Fruit fly (Drosophila melanogaster) whole organism, embryonic: ENCODE data around the gene eIF2Balpha.

Experiments used
- Blimp-1 ChIP-seq: fragments of 200-800 bp; sonication (Bioruptor generic); optimal IDR thresholded peaks from 3 replicates; lab custom pipeline; 2018; ENCODE audit warnings: missing biosample characterization, missing genetic modification characterization, mild to moderate bottlenecking, moderate library complexity, missing genetic modification reagents
- CG10209 ChIP-seq: fragments of 200-800 bp; sonication (Bioruptor generic); optimal IDR thresholded peaks from 3 replicates; lab custom pipeline; 2017; ENCODE audit warnings: missing biosample characterization, mild to moderate bottlenecking, missing genetic modification characterization, missing genetic modification reagents
- CG10979 ChIP-seq: fragments of 200-800 bp; sonication (Bioruptor generic); optimal IDR thresholded peaks from 2 replicates; lab custom pipeline; 2018; ENCODE audit warnings: missing biosample characterization, mild to moderate bottlenecking, missing genetic modification characterization, moderate library complexity
- CG11398 ChIP-seq: fragments of 200-800 bp; sonication (Bioruptor generic); optimal IDR thresholded peaks from 2 replicates; lab custom pipeline; 2016; ENCODE audit warnings: missing biosample characterization, missing genetic modification characterization
- CG12219 ChIP-seq: fragments of 200-800 bp; sonication (Bioruptor generic); optimal IDR thresholded peaks from 3 replicates; lab custom pipeline; 2018; ENCODE audit warnings: missing biosample characterization, mild to moderate bottlenecking, missing genetic modification characterization
- CG12299 ChIP-seq: fragments of 200-800 bp; sonication (Bioruptor generic); optimal IDR thresholded peaks from 2 replicates; lab custom pipeline; 2018; ENCODE audit warnings: missing biosample characterization, mild to moderate bottlenecking, missing genetic modification characterization
- CG1647 ChIP-seq: fragments of 200-800 bp; sonication (Bioruptor generic); optimal IDR thresholded peaks from 3 replicates; lab custom pipeline; 2016; ENCODE audit warnings: missing biosample characterization, missing genetic modification characterization
- CG16813 ChIP-seq: fragments of 200-800 bp; sonication (Bioruptor generic); IDR thresholded peaks from 3 replicates; pipeline ENCODE4 v1.3.6; 2022; ENCODE audit warnings: missing biosample characterization, missing genetic modification characterization; ENCODE audit not compliant: partially characterized antibody
- CG17328 ChIP-seq: fragments of 200-800 bp; sonication (Bioruptor generic); IDR thresholded peaks from 2 replicates; pipeline ENCODE4 v1.3.6; 2022; ENCODE audit warnings: missing biosample characterization, missing genetic modification characterization
- CG17568 ChIP-seq: fragments of 200-800 bp; sonication (Bioruptor generic); optimal IDR thresholded peaks from 2 replicates; lab custom pipeline; 2018; ENCODE audit warnings: missing biosample characterization, mild to moderate bottlenecking, missing genetic modification characterization, moderate library complexity
- CG17612 ChIP-seq: fragments of 200-800 bp; sonication (Bioruptor generic); IDR thresholded peaks from 2 replicates; pipeline ENCODE4 v1.3.6; 2022; ENCODE audit warnings: missing biosample characterization, missing genetic modification characterization
- CG18599 ChIP-seq: fragments of 200-800 bp; sonication (Bioruptor generic); optimal IDR thresholded peaks from 3 replicates; lab custom pipeline; 2017; ENCODE audit warnings: missing biosample characterization, missing genetic modification characterization, mild to moderate bottlenecking, moderate library complexity, missing genetic modification reagents
- CG18764 ChIP-seq: fragments of 200-800 bp; sonication (Bioruptor generic); optimal IDR thresholded peaks from 3 replicates; lab custom pipeline; 2016; ENCODE audit warnings: missing biosample characterization, missing genetic modification characterization
- CG2116 ChIP-seq: fragments of 200-800 bp; sonication (Bioruptor generic); optimal IDR thresholded peaks from 3 replicates; lab custom pipeline; 2018; ENCODE audit warnings: missing biosample characterization, mild to moderate bottlenecking, missing genetic modification characterization
- CG2678 ChIP-seq: fragments of 200-800 bp; sonication (Bioruptor generic); optimal IDR thresholded peaks from 3 replicates; lab custom pipeline; 2019; ENCODE audit warnings: missing biosample characterization, mild to moderate bottlenecking, missing genetic modification characterization, moderate library complexity
- CG30020 ChIP-seq: fragments of 200-800 bp; optimal IDR thresholded peaks from 2 replicates; lab custom pipeline; 2019; ENCODE audit warnings: missing biosample characterization, mild to moderate bottlenecking, missing genetic modification characterization, moderate library complexity
- CG3065 ChIP-seq: fragments of 200-800 bp; sonication (Bioruptor generic); optimal IDR thresholded peaks from 2 replicates; lab custom pipeline; 2016; ENCODE audit warnings: missing biosample characterization, missing genetic modification characterization
- CG3407 ChIP-seq: fragments of 200-800 bp; sonication (Bioruptor generic); optimal IDR thresholded peaks from 2 replicates; lab custom pipeline; 2018; ENCODE audit warnings: missing biosample characterization, mild to moderate bottlenecking, missing genetic modification characterization
- CG34376 ChIP-seq: fragments of 200-800 bp; sonication (Bioruptor generic); optimal IDR thresholded peaks from 2 replicates; lab custom pipeline; 2018; ENCODE audit warnings: missing biosample characterization, mild to moderate bottlenecking, missing genetic modification characterization
- CG3838 ChIP-seq: fragments of 200-800 bp; sonication (Bioruptor generic); optimal IDR thresholded peaks from 3 replicates; lab custom pipeline; 2016; ENCODE audit warnings: missing biosample characterization, missing genetic modification characterization
- CG3847 ChIP-seq: fragments of 200-800 bp; sonication (Bioruptor generic); IDR thresholded peaks from 2 replicates; pipeline ENCODE4 v1.3.6; 2022; ENCODE audit warnings: missing biosample characterization, missing genetic modification characterization
- CG5245 ChIP-seq: fragments of 200-800 bp; sonication (Bioruptor generic); optimal IDR thresholded peaks from 3 replicates; lab custom pipeline; 2016; ENCODE audit warnings: missing biosample characterization, missing genetic modification characterization
- CG6175 ChIP-seq: fragments of 200-800 bp; sonication (Bioruptor generic); IDR thresholded peaks from 3 replicates; pipeline ENCODE4 v1.3.6; 2022; ENCODE audit warnings: missing biosample characterization, missing genetic modification characterization
- CG6683 ChIP-seq: fragments of 200-800 bp; sonication (Bioruptor generic); optimal IDR thresholded peaks from 2 replicates; lab custom pipeline; 2017; ENCODE audit warnings: missing biosample characterization, mild to moderate bottlenecking, missing genetic modification characterization, missing genetic modification reagents
- CG7987 ChIP-seq: fragments of 200-800 bp; sonication (Bioruptor generic); optimal IDR thresholded peaks from 2 replicates; lab custom pipeline; 2018; ENCODE audit warnings: missing biosample characterization, mild to moderate bottlenecking, missing genetic modification characterization, moderate library complexity
- CG9215 ChIP-seq: fragments of 200-800 bp; sonication (Bioruptor generic); IDR thresholded peaks from 2 replicates; pipeline ENCODE4 v1.3.6; 2022; ENCODE audit warnings: missing biosample characterization, missing genetic modification characterization
- CkIIα-i1 ChIP-seq: fragments of 200-800 bp; sonication (Bioruptor generic); IDR thresholded peaks from 2 replicates; pipeline ENCODE4 v1.3.6; 2022; ENCODE audit warnings: missing biosample characterization, missing genetic modification characterization
- CoRest ChIP-seq: fragments of 200-800 bp; sonication (Bioruptor generic); optimal IDR thresholded peaks from 3 replicates; lab custom pipeline; 2018; ENCODE audit warnings: missing biosample characterization, mild to moderate bottlenecking, missing genetic modification characterization, moderate library complexity
- Lpt ChIP-seq: fragments of >200 bp; optimal IDR thresholded peaks from 2 replicates; lab custom pipeline; 2018; ENCODE audit warnings: missing biosample characterization, missing genetic modification characterization
- Nf-YB ChIP-seq: fragments of 200-800 bp; sonication (Bioruptor generic); optimal IDR thresholded peaks from 3 replicates; lab custom pipeline; 2019; ENCODE audit warnings: missing biosample characterization, mild to moderate bottlenecking, missing genetic modification characterization, moderate library complexity
- PHDP ChIP-seq: fragments of 200-800 bp; sonication (Bioruptor generic); optimal IDR thresholded peaks from 3 replicates; lab custom pipeline; 2018; ENCODE audit warnings: missing biosample characterization, mild to moderate bottlenecking, missing genetic modification characterization, moderate library complexity
- TFAM ChIP-seq: fragments of 200-800 bp; sonication (Bioruptor generic); optimal IDR thresholded peaks from 2 replicates; lab custom pipeline; 2017; ENCODE audit warnings: missing biosample characterization, missing genetic modification characterization, inconsistent platforms
- Usf ChIP-seq: fragments of 200-800 bp; sonication (Bioruptor generic); optimal IDR thresholded peaks from 2 replicates; lab custom pipeline; 2017; ENCODE audit warnings: missing genotype, missing biosample characterization, missing genetic modification characterization
- al ChIP-seq: fragments of 200-800 bp; sonication (Bioruptor generic); IDR thresholded peaks from 2 replicates; pipeline ENCODE4 v1.3.6; 2022; ENCODE audit warnings: missing biosample characterization, missing genetic modification characterization
- cato ChIP-seq: fragments of 200-800 bp; sonication (Bioruptor generic); optimal IDR thresholded peaks from 2 replicates; lab custom pipeline; 2016; ENCODE audit warnings: missing biosample characterization, missing genetic modification characterization, borderline replicate concordance
- cwo ChIP-seq: fragments of 200-800 bp; sonication (Bioruptor generic); optimal IDR thresholded peaks from 3 replicates; lab custom pipeline; 2017; ENCODE audit warnings: missing biosample characterization, missing genetic modification characterization, mild to moderate bottlenecking, moderate library complexity, missing genetic modification reagents
- danr ChIP-seq: fragments of 200-800 bp; sonication (Bioruptor generic); IDR thresholded peaks from 2 replicates; pipeline ENCODE4 v1.3.6; 2022; ENCODE audit warnings: missing biosample characterization, missing genetic modification characterization
- esg ChIP-seq: fragments of 200-800 bp; sonication (Bioruptor generic); conservative IDR thresholded peaks from 2 replicates; pipeline ENCODE4 v1.3.6; 2022; ENCODE audit warnings: missing biosample characterization, missing genetic modification characterization
- her ChIP-seq: fragments of 200-800 bp; sonication (Bioruptor generic); optimal IDR thresholded peaks from 2 replicates; lab custom pipeline; 2016; ENCODE audit warnings: missing biosample characterization, missing genetic modification characterization
- lilli ChIP-seq: fragments of 200-800 bp; sonication (Bioruptor generic); optimal IDR thresholded peaks from 3 replicates; lab custom pipeline; 2016; ENCODE audit warnings: missing biosample characterization, missing genetic modification characterization
- maf-S ChIP-seq: fragments of 200-800 bp; sonication (Bioruptor generic); optimal IDR thresholded peaks from 2 replicates; lab custom pipeline; 2016; ENCODE audit warnings: missing biosample characterization, missing genetic modification characterization
- mld ChIP-seq: fragments of 200-800 bp; sonication (Bioruptor generic); IDR thresholded peaks from 3 replicates; pipeline ENCODE4 v1.3.6; 2022; ENCODE audit warnings: missing biosample characterization, missing genetic modification characterization; ENCODE audit not compliant: partially characterized antibody
- p53 ChIP-seq: fragments of 200-800 bp; sonication (Bioruptor generic); optimal IDR thresholded peaks from 2 replicates; lab custom pipeline; 2016; ENCODE audit warnings: missing biosample characterization, missing genetic modification characterization
- pita ChIP-seq: fragments of 200-800 bp; sonication (Bioruptor generic); optimal IDR thresholded peaks from 2 replicates; lab custom pipeline; 2017; ENCODE audit warnings: missing biosample characterization, mild to moderate bottlenecking, missing genetic modification characterization
- pum ChIP-seq: fragments of 200-800 bp; sonication (Bioruptor generic); optimal IDR thresholded peaks from 2 replicates; lab custom pipeline; 2016; ENCODE audit warnings: missing biosample characterization, missing genetic modification characterization
- sens-2 ChIP-seq: fragments of 200-800 bp; sonication (Bioruptor generic); IDR thresholded peaks from 2 replicates; pipeline ENCODE4 v1.3.6; 2022; ENCODE audit warnings: missing biosample characterization, missing genetic modification characterization
- slbo ChIP-seq: fragments of 200-800 bp; sonication (Bioruptor generic); IDR thresholded peaks from 2 replicates; pipeline ENCODE4 v1.3.6; 2022; ENCODE audit warnings: missing biosample characterization, missing genetic modification characterization
- slp2 ChIP-seq: fragments of 200-800 bp; sonication (Bioruptor generic); optimal IDR thresholded peaks from 2 replicates; lab custom pipeline; 2016; ENCODE audit warnings: missing biosample characterization, missing genetic modification characterization
- sug ChIP-seq: fragments of 200-800 bp; optimal IDR thresholded peaks from 2 replicates; lab custom pipeline; 2019; ENCODE audit warnings: missing biosample characterization, mild to moderate bottlenecking, missing genetic modification characterization, moderate library complexity
- tna ChIP-seq: fragments of 200-800 bp; sonication (Bioruptor generic); IDR thresholded peaks from 2 replicates; pipeline ENCODE4 v1.3.6; 2022; ENCODE audit warnings: missing biosample characterization, missing genetic modification characterization; ENCODE audit not compliant: partially characterized antibody
- ttk ChIP-seq: fragments of 200-800 bp; sonication (Bioruptor generic); IDR thresholded peaks from 2 replicates; pipeline ENCODE4 v2.1.2; 2022; ENCODE audit warnings: missing biosample characterization, missing genetic modification characterization

Gene eIF2Balpha

DNA sequence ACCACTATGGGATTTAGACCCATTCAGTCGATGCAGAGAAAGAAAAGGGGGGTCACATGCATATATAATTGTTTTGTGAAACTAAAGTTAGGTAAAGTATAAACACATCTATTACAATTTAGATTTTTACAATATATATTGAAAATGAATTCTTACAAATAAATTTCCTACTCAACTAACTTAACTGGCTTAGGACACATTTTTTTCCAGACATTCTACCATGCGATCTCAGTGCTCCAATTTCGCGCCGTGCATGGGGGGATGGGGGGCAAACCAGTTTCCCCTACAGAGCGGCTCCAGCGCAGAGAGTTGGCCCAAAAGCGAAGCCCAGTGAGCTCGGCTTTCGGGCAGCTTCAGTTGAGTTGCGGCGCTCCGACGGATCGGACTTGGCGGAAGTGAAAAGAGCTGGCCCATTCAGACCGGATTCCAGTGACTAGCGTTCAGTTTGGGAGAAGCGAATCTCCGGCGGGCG, 47.4 kb upstream of the eIF2Balpha start, which contains the start of gene CG7896 (continued):
- TF ChIP-seq CG9215 (peak; percentile 78), slp2 (GFP tag; lab: Kevin White, UChicago) (peak; percentile 35), CG2678 (tag; lab: Kevin White, UChicago) (peak; percentile 82), CG3065 (GFP tag; lab: Kevin White, UChicago) (no peak), PHDP (tag; lab: Kevin White, UChicago) (peak; percentile 56), pita (GFP tag; lab: Kevin White, UChicago) (no peak), sug (tag; lab: Kevin White, UChicago) (peak; percentile 53), cato (GFP tag; lab: Kevin White, UChicago) (no peak), Usf (GFP tag; lab: Kevin White, UChicago) (peak; percentile 41), maf-S (GFP tag; lab: Kevin White, UChicago) (no peak), danr (GFP tag; lab: Robert Waterston, UW) (peak; percentile 73), lilli (peak; percentile 47), CG6175 (GFP tag; lab: Robert Waterston, UW) (peak; percentile 69; the same call in 1 of the 3 replicates), CG17328 (GFP tag; lab: Robert Waterston, UW) (peak; percentile 49), CG17568 (GFP tag; lab: Kevin White, UChicago) (no peak), CG34376 (GFP tag; lab: Kevin White, UChicago) (peak; percentile 21), pum (GFP tag; lab: Kevin White, UChicago) (no peak), CG1647 (GFP tag; lab: Kevin White, UChicago) (no peak), p53 (GFP tag; lab: Kevin White, UChicago) (no peak), Lpt (GFP tag; lab: Kevin White, UChicago) (no peak), al (GFP tag; lab: Robert Waterston, UW) (peak; percentile 81), CG11398 (GFP tag; lab: Kevin White, UChicago) (no peak), her (GFP tag; lab: Kevin White, UChicago) (no peak), slbo (peak; percentile 84), CG2116 (peak; percentile 34), CG18599 (GFP tag; lab: Kevin White, UChicago) (peak; percentile 71), CG7987 (GFP tag; lab: Kevin White, UChicago) (no peak), CG3847 (peak; percentile 75), CG17612 (peak; percentile 67), CG16813 (GFP tag; lab: Robert Waterston, UW) (no peak), CG12299 (no peak), sens-2 (GFP tag; lab: Robert Waterston, UW) (no peak), CG12219 (peak; percentile 54), Blimp-1 (GFP tag; lab: Kevin White, UChicago) (peak; percentile 69), cwo (GFP tag; lab: Kevin White, UChicago) (peak; percentile 60), CG10209 (GFP tag; lab: Kevin White, UChicago) (peak; percentile 64), CG3407 (peak; percentile 37), CG5245 (GFP tag; lab: Kevin White, UChicago) (peak; percentile 40), CG3838 (GFP tag; lab: Kevin White, UChicago) (no peak), CoRest (tag; lab: Kevin White, UChicago) (peak; percentile 75), esg (GFP tag; lab: Robert Waterston, UW) (peak; percentile 69), CkIIα-i1 (GFP tag; lab: Robert Waterston, UW) (no peak), CG18764 (GFP tag; lab: Kevin White, UChicago) (no peak), CG30020 (tag; lab: Kevin White, UChicago) (no peak), Nf-YB (GFP tag; lab: Kevin White, UChicago) (peak; percentile 21), CG6683 (GFP tag; lab: Kevin White, UChicago) (no peak), tna (GFP tag; lab: Robert Waterston, UW) (no peak), ttk (GFP tag; lab: Robert Waterston, UW) (peak; percentile 78), TFAM (GFP tag; lab: Kevin White, UChicago) (no peak), mld (GFP tag; lab: Robert Waterston, UW) (no peak), CG10979 (tag; lab: Kevin White, UChicago) (peak; percentile 71)
